Worm (Caenorhabditis elegans) whole organism, L1 larva: ENCODE data around the gene C45B2.3.

Experiments used
- C04F5.9 ChIP-seq: sonication (generic microtip); optimal IDR thresholded peaks from 2 replicates; lab custom pipeline; 2016; ENCODE audit warnings: missing genetic modification characterization, missing compliant biosample characterization
- C16A3.4 ChIP-seq: fragments of 150-350 bp; optimal IDR thresholded peaks from 2 replicates; lab custom pipeline; 2014; ENCODE audit warnings: missing biosample characterization, missing genetic modification characterization
- Y116A8C.19 ChIP-seq: sonication (generic microtip); optimal IDR thresholded peaks from 2 replicates; lab custom pipeline; 2016; ENCODE audit warnings: missing compliant biosample characterization, missing genetic modification characterization, borderline replicate concordance
- aha-1 ChIP-seq: fragments of 150-350 bp; optimal IDR thresholded peaks from 2 replicates; lab custom pipeline; 2014; ENCODE audit warnings: missing biosample characterization, missing genetic modification characterization
- alr-1 ChIP-seq: fragments of 200-800 bp; sonication (Bioruptor generic); optimal IDR thresholded peaks from 2 replicates; lab custom pipeline; 2018; ENCODE audit warnings: borderline replicate concordance, mild to moderate bottlenecking, missing genetic modification characterization, missing compliant biosample characterization
- aly-2 ChIP-seq: fragments of 150-350 bp; optimal IDR thresholded peaks from 2 replicates; lab custom pipeline; 2014; ENCODE audit warnings: missing biosample characterization, missing genetic modification characterization
- ama-1 ChIP-seq: fragments of 150-350 bp; optimal IDR thresholded peaks from 2 replicates; lab custom pipeline; 2014
- ceh-82 ChIP-seq, 3 experiments: fragments of 150-350 bp in 1 of 3; sonication (generic microtip) in 2 of 3; optimal IDR thresholded peaks; 2 replicates each; lab custom pipeline; 2014 to 2017; ENCODE audit warnings: missing biosample characterization in 3 of 3, missing genetic modification characterization in 3 of 3
- ceh-90 ChIP-seq: sonication (generic microtip); optimal IDR thresholded peaks from 2 replicates; lab custom pipeline; 2016; ENCODE audit warnings: missing genetic modification characterization, missing compliant biosample characterization
- ces-1 ChIP-seq: fragments of 150-350 bp; optimal IDR thresholded peaks from 2 replicates; lab custom pipeline; 2014; ENCODE audit warnings: missing biosample characterization, missing genetic modification reagents, missing genetic modification characterization
- dpl-1 ChIP-seq, 3 experiments: fragments of 150-350 bp in 2 of 3; sonication (generic microtip) in 1 of 3; optimal IDR thresholded peaks; 2 replicates each; lab custom pipeline; 2014 to 2017; ENCODE audit warnings: missing biosample characterization in 3 of 3, missing genetic modification characterization in 3 of 3, missing genetic modification reagents in 3 of 3
- efl-1 ChIP-seq, 4 experiments: fragments of 150-350 bp; optimal IDR thresholded peaks in 3 of 4; peaks in 1 of 4; 1 replicate in 1 of 4; 2 replicates in 3 of 4; lab custom pipeline; 2014; ENCODE audit warnings: missing biosample characterization in 2 of 4, missing genetic modification characterization in 2 of 4, missing genetic modification reagents in 2 of 4
- egl-27 ChIP-seq, 2 experiments: fragments of 150-350 bp in 1 of 2; sonication (generic microtip); optimal IDR thresholded peaks; 3 replicates each; lab custom pipeline; 2017 to 2018; ENCODE audit warnings: missing biosample characterization in 2 of 2, missing genetic modification characterization in 2 of 2, missing genetic modification reagents in 2 of 2
- elt-2 ChIP-seq: sonication (generic microtip); optimal IDR thresholded peaks from 2 replicates; lab custom pipeline; 2016; ENCODE audit warnings: missing genetic modification characterization, mild to moderate bottlenecking, inconsistent platforms, missing compliant biosample characterization, missing genetic modification reagents
- elt-3 ChIP-seq, 6 experiments: fragments of 150-350 bp in 1 of 6; sonication (generic microtip); optimal IDR thresholded peaks; 2 replicates each; lab custom pipeline; 2017 to 2018; ENCODE audit warnings: missing biosample characterization in 6 of 6, missing genetic modification characterization in 6 of 6, inconsistent platforms in 1 of 6
- fkh-10 ChIP-seq: sonication (generic microtip); optimal IDR thresholded peaks from 2 replicates; lab custom pipeline; 2017; ENCODE audit warnings: missing biosample characterization, missing genetic modification reagents, missing genetic modification characterization
- fkh-8 ChIP-seq: sonication (generic microtip); optimal IDR thresholded peaks from 2 replicates; lab custom pipeline; 2016; ENCODE audit warnings: mild to moderate bottlenecking, missing genetic modification characterization, missing compliant biosample characterization
- grh-1 ChIP-seq: fragments of 200-800 bp; sonication (Bioruptor generic); IDR thresholded peaks from 2 replicates; pipeline ENCODE4 v1.3.6; 2022; ENCODE audit warnings: missing genetic modification reagents, missing genetic modification characterization, missing compliant biosample characterization
- hlh-4 ChIP-seq: sonication (generic microtip); optimal IDR thresholded peaks from 2 replicates; lab custom pipeline; 2016; ENCODE audit warnings: mild to moderate bottlenecking, missing genetic modification characterization, missing compliant biosample characterization
- hpl-2 ChIP-seq: fragments of 150-350 bp; optimal IDR thresholded peaks from 2 replicates; lab custom pipeline; 2014; ENCODE audit warnings: missing biosample characterization, missing genetic modification reagents, missing genetic modification characterization
- isw-1 ChIP-seq: fragments of 200-800 bp; sonication (Bioruptor generic); IDR thresholded peaks from 2 replicates; pipeline ENCODE4 v1.3.6; 2022; ENCODE audit warnings: missing genetic modification characterization, missing compliant biosample characterization
- jun-1 ChIP-seq: fragments of 150-350 bp; optimal IDR thresholded peaks from 2 replicates; lab custom pipeline; 2014; ENCODE audit warnings: missing biosample characterization, missing genetic modification reagents, missing genetic modification characterization
- lin-13 ChIP-seq: fragments of 150-350 bp; optimal IDR thresholded peaks from 2 replicates; lab custom pipeline; 2014; ENCODE audit warnings: missing biosample characterization, missing genetic modification reagents, missing genetic modification characterization
- lin-14 ChIP-seq: fragments of 200-800 bp; sonication (Bioruptor generic); optimal IDR thresholded peaks from 2 replicates; lab custom pipeline; 2018; ENCODE audit warnings: mild to moderate bottlenecking, missing genetic modification characterization, moderate library complexity, missing compliant biosample characterization
- lin-15B ChIP-seq: fragments of 150-350 bp; sonication (generic microtip); optimal IDR thresholded peaks from 3 replicates; lab custom pipeline; 2014; ENCODE audit warnings: missing biosample characterization, missing genetic modification characterization
- lin-39 ChIP-seq: fragments of 150-350 bp; optimal IDR thresholded peaks from 2 replicates; lab custom pipeline; 2014; ENCODE audit warnings: missing biosample characterization, missing genetic modification reagents, missing genetic modification characterization
- lir-3 ChIP-seq: sonication (generic microtip); optimal IDR thresholded peaks from 2 replicates; lab custom pipeline; 2016; ENCODE audit warnings: mild to moderate bottlenecking, missing genetic modification characterization, moderate library complexity, missing compliant biosample characterization; ENCODE audit not compliant: poor library complexity
- lsy-2 ChIP-seq, 2 experiments: fragments of 150-350 bp; optimal IDR thresholded peaks; 2 replicates each; lab custom pipeline; 2014; ENCODE audit warnings: missing biosample characterization in 2 of 2, missing genetic modification characterization in 2 of 2
- mab-9 ChIP-seq: fragments of 200-800 bp; sonication (Bioruptor generic); IDR thresholded peaks from 2 replicates; pipeline ENCODE4 v1.3.6; 2022; ENCODE audit warnings: missing genetic modification reagents, missing genetic modification characterization, missing compliant biosample characterization
- mef-2 ChIP-seq: fragments of 150-350 bp; optimal IDR thresholded peaks from 2 replicates; lab custom pipeline; 2014; ENCODE audit warnings: missing biosample characterization, missing genetic modification characterization
- nhr-12 ChIP-seq: sonication (generic microtip); optimal IDR thresholded peaks from 2 replicates; lab custom pipeline; 2017; ENCODE audit warnings: missing biosample characterization, missing genetic modification characterization
- nhr-237 ChIP-seq: fragments of 150-350 bp; optimal IDR thresholded peaks from 2 replicates; lab custom pipeline; 2014; ENCODE audit warnings: missing biosample characterization, missing genetic modification characterization
- nhr-28 ChIP-seq: fragments of 150-350 bp; optimal IDR thresholded peaks from 2 replicates; lab custom pipeline; 2014; ENCODE audit warnings: missing biosample characterization, missing genetic modification characterization
- nhr-47 ChIP-seq: sonication (generic microtip); optimal IDR thresholded peaks from 2 replicates; lab custom pipeline; 2016; ENCODE audit warnings: mild to moderate bottlenecking, missing genetic modification characterization, moderate library complexity, missing compliant biosample characterization
- nhr-71 ChIP-seq: sonication (generic microtip); optimal IDR thresholded peaks from 2 replicates; lab custom pipeline; 2016; ENCODE audit warnings: mild to moderate bottlenecking, missing genetic modification characterization, moderate library complexity, missing compliant biosample characterization
- nhr-76 ChIP-seq: sonication (generic microtip); optimal IDR thresholded peaks from 2 replicates; lab custom pipeline; 2017; ENCODE audit warnings: missing biosample characterization, missing genetic modification characterization
- nhr-77 ChIP-seq: fragments of 150-350 bp; optimal IDR thresholded peaks from 2 replicates; lab custom pipeline; 2014; ENCODE audit warnings: missing biosample characterization, missing genetic modification characterization
- nhr-84 ChIP-seq: sonication (generic microtip); optimal IDR thresholded peaks from 2 replicates; lab custom pipeline; 2017; ENCODE audit warnings: missing biosample characterization, missing genetic modification characterization
- nhr-85 ChIP-seq: sonication (generic microtip); peaks from one replicate; lab custom pipeline; 2016; ENCODE audit warnings: missing genetic modification characterization, inconsistent platforms, missing compliant biosample characterization
- nhr-90 ChIP-seq: sonication (generic microtip); optimal IDR thresholded peaks from 2 replicates; lab custom pipeline; 2016; ENCODE audit warnings: mild to moderate bottlenecking, missing genetic modification characterization, missing compliant biosample characterization; ENCODE audit not compliant: poor library complexity
- pag-3 ChIP-seq: sonication (generic microtip); optimal IDR thresholded peaks from 2 replicates; lab custom pipeline; 2017; ENCODE audit warnings: missing genetic modification characterization, mild to moderate bottlenecking, missing compliant biosample characterization, antibody characterized with exemption, borderline replicate concordance; ENCODE audit not compliant: insufficient read depth
- pax-3 ChIP-seq: fragments of 200-800 bp; sonication (Bioruptor generic); optimal IDR thresholded peaks from 2 replicates; lab custom pipeline; 2018; ENCODE audit warnings: mild to moderate bottlenecking, missing genetic modification characterization, moderate library complexity, missing compliant biosample characterization
- rnt-1 ChIP-seq: sonication (generic microtip); optimal IDR thresholded peaks from 2 replicates; lab custom pipeline; 2016; ENCODE audit warnings: mild to moderate bottlenecking, missing genetic modification characterization, moderate library complexity, missing compliant biosample characterization
- snu-23 ChIP-seq: sonication (generic microtip); optimal IDR thresholded peaks from 2 replicates; lab custom pipeline; 2016; ENCODE audit warnings: missing genetic modification characterization, missing compliant biosample characterization
- sox-4 ChIP-seq: sonication (generic microtip); optimal IDR thresholded peaks from 2 replicates; lab custom pipeline; 2016; ENCODE audit warnings: missing genetic modification characterization, missing compliant biosample characterization
- sup-37 ChIP-seq: fragments of 200-800 bp; sonication (Bioruptor generic); optimal IDR thresholded peaks from 2 replicates; lab custom pipeline; 2018; ENCODE audit warnings: mild to moderate bottlenecking, missing genetic modification characterization, missing compliant biosample characterization
- tbx-2 ChIP-seq: sonication (generic microtip); optimal IDR thresholded peaks from 2 replicates; lab custom pipeline; 2016; ENCODE audit warnings: missing genetic modification characterization, missing compliant biosample characterization
- unc-86 ChIP-seq: sonication (generic microtip); optimal IDR thresholded peaks from 2 replicates; lab custom pipeline; 2016; ENCODE audit warnings: missing genetic modification characterization, missing compliant biosample characterization
- vab-15 ChIP-seq: sonication (generic microtip); optimal IDR thresholded peaks from 2 replicates; lab custom pipeline; 2017; ENCODE audit warnings: missing genotype, mild to moderate bottlenecking, missing genetic modification characterization, missing compliant biosample characterization
- zag-1 ChIP-seq: fragments of 150-350 bp; optimal IDR thresholded peaks from 2 replicates; lab custom pipeline; 2014; ENCODE audit warnings: missing biosample characterization, missing genetic modification characterization

The C45B2.3 gene

DNA sequence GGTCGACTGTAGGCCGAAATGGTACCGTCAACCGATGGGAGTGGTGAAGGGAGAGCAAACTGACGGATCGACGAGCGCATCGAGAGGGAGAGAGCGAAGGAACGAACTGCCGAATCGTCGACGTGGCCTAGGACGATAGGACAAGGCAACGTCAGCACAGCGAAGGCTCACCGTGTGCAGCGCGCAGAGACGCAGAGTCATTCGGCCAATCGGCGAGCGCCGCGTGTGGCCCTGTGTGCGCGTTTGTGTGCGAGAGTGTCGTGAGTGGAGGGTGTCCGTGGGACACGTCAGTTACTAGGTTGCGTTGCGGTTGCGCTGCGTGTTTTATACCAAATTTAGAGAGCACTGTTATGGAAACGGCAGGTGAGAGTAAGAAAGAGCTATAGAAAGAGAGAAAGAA is 9.2 kb downstream of the C45B2.3 start, which contains the start of gene hsp-3 (continued):
- TF ChIP-seq lsy-2 (tag; optimal IDR thresholded peaks at IDR 0.05; lab: Kevin White, UChicago) = peak; percentile 95 to 97
- peak; percentile 11 for TF ChIP-seq hlh-4 (tag; lab: Kevin White, UChicago)
- TF ChIP-seq lin-39 = peak; percentile 73
- TF ChIP-seq sox-4 (tag; lab: Kevin White, UChicago) = peak; percentile 67
- TF ChIP-seq efl-1 (optimal IDR thresholded peaks at IDR 0.05; lab: Kevin White, UChicago) = peak; percentile 84 to 92
- peak; percentile 84 to 97 for TF ChIP-seq efl-1 (GFP tag; optimal IDR thresholded peaks at IDR 0.05 in 1 of 2; lab: Kevin White, UChicago)
- no peak for TF ChIP-seq nhr-28 (tag; lab: Kevin White, UChicago)
- TF ChIP-seq ces-1 (GFP tag; lab: Kevin White, UChicago) = no peak
- TF ChIP-seq C04F5.9 (tag; lab: Kevin White, UChicago) = peak; percentile 85
- peak; percentile 97 for TF ChIP-seq nhr-47
- peak; percentile 99 for TF ChIP-seq grh-1
- TF ChIP-seq Y116A8C.19 (tag; lab: Kevin White, UChicago) = no peak
- TF ChIP-seq rnt-1 (tag; lab: Kevin White, UChicago) = peak; percentile 95
- no peak for TF ChIP-seq ama-1 (lab: Kevin White, UChicago)
- peak in 5 of 6 experiments; percentile 58 to 96 (median 80) for TF ChIP-seq elt-3 (tag; optimal IDR thresholded peaks at IDR 0.05; lab: Kevin White, UChicago)
- peak; percentile 90 for TF ChIP-seq mab-9
- TF ChIP-seq vab-15 (tag; lab: Kevin White, UChicago) = peak; percentile 49
- TF ChIP-seq nhr-77 = peak; percentile 96
- peak; percentile 78 for TF ChIP-seq nhr-76 (tag; lab: Kevin White, UChicago)
- TF ChIP-seq unc-86 (tag; lab: Kevin White, UChicago) = peak; percentile 96
- TF ChIP-seq pag-3 (tag; lab: Kevin White, UChicago) = no peak
- peak; percentile 89 for TF ChIP-seq hpl-2 (GFP tag; lab: Kevin White, UChicago)
- TF ChIP-seq alr-1 (tag; lab: Kevin White, UChicago) = no peak
- peak; percentile 98 for TF ChIP-seq lin-13 (GFP tag; lab: Kevin White, UChicago)
- TF ChIP-seq lir-3 = peak; percentile 89
- TF ChIP-seq fkh-8 (tag; lab: Kevin White, UChicago) = peak; percentile 98
- TF ChIP-seq nhr-90 (tag; lab: Kevin White, UChicago) = peak; percentile 98
- peak; percentile 94 to 97 (median 95) for TF ChIP-seq ceh-82 (tag; optimal IDR thresholded peaks at IDR 0.05; lab: Kevin White, UChicago)
- TF ChIP-seq nhr-237 (tag; lab: Kevin White, UChicago) = peak; percentile 88
- peak; percentile 67 to 80 (median 68) for TF ChIP-seq dpl-1 (GFP tag; optimal IDR thresholded peaks at IDR 0.05; lab: Kevin White, UChicago)
- no peak for TF ChIP-seq aly-2 (tag; lab: Kevin White, UChicago)
- peak; percentile 87 for TF ChIP-seq fkh-10
- TF ChIP-seq nhr-85 (tag; lab: Kevin White, UChicago) = peak; percentile 99
- peak; percentile 95 for TF ChIP-seq pax-3
- TF ChIP-seq zag-1 (tag; lab: Kevin White, UChicago) = no peak
- peak; percentile 79 to 88 for TF ChIP-seq egl-27 (tag; optimal IDR thresholded peaks at IDR 0.05; lab: Kevin White, UChicago)
- peak; percentile 95 for TF ChIP-seq elt-2 (tag; lab: Kevin White, UChicago)
- peak; percentile 99 for TF ChIP-seq nhr-71 (tag; lab: Kevin White, UChicago)
- TF ChIP-seq tbx-2 (tag; lab: Kevin White, UChicago) = peak; percentile 98
- peak; percentile 99 for TF ChIP-seq lin-14
- TF ChIP-seq jun-1 = peak; percentile 97
- peak; percentile 99 for TF ChIP-seq snu-23
- peak; percentile 91 for TF ChIP-seq lin-15B (tag; lab: Kevin White, UChicago)
- TF ChIP-seq aha-1 (tag; lab: Kevin White, UChicago) = peak; percentile 75
- TF ChIP-seq sup-37 (GFP tag; lab: Kevin White, UChicago) = peak; percentile 97
- peak; percentile 76 for TF ChIP-seq mef-2 (tag; lab: Kevin White, UChicago)
- no peak for TF ChIP-seq nhr-12 (tag; lab: Kevin White, UChicago)
- TF ChIP-seq C16A3.4 (tag; lab: Kevin White, UChicago) = peak; percentile 90
- no peak for TF ChIP-seq nhr-84 (tag; lab: Kevin White, UChicago)
- TF ChIP-seq ceh-90 (tag; lab: Kevin White, UChicago) = no peak
- TF ChIP-seq isw-1 (GFP tag; lab: Robert Waterston, UW) = peak; percentile 96
- TF ChIP-seq, all 84 proteins: peak for 66
